Worm (Caenorhabditis elegans): ENCODE measurements around the gene tat-1.
"Not testable (repeated sequence)": the region's sequence is repeated elsewhere in the genome, so short reads cannot be mapped to it uniquely, and the experiment has no call there.

ce11 chrIII:12382799-12383198, 38.7 kb downstream of the tat-1 start:
- not testable (repeated sequence) for TF ChIP-seq ztf-25 (GFP tag; IDR thresholded peaks at IDR 0.05); atf-7 (tag; optimal IDR thresholded peaks at IDR 0.05); unc-62 (GFP tag; optimal IDR thresholded peaks at IDR 0.05); chd-7 (tag; optimal IDR thresholded peaks at IDR 0.05); cebp-1 (GFP tag; IDR thresholded peaks at IDR 0.05); cebp-1 (tag; optimal IDR thresholded peaks at IDR 0.05); snpc-4 (GFP tag; optimal IDR thresholded peaks at IDR 0.05); snpc-4 (tag; optimal IDR thresholded peaks at IDR 0.05); mes-4 (tag; optimal IDR thresholded peaks at IDR 0.05); attf-6 (GFP tag; IDR thresholded peaks at IDR 0.05); ama-1 (optimal IDR thresholded peaks at IDR 0.05); ama-1 (GFP tag; optimal IDR thresholded peaks at IDR 0.05); lsy-27 (tag; optimal IDR thresholded peaks at IDR 0.05; ENCODE audit: borderline replicate concordance, insufficient read depth); ccch-3 (GFP tag; optimal IDR thresholded peaks at IDR 0.05); T26A5.8 (tag; optimal IDR thresholded peaks at IDR 0.05); ztf-22 (GFP tag; optimal IDR thresholded peaks at IDR 0.05)

All from whole organism, young adult.